Worm (Caenorhabditis elegans) whole organism, midembryonic: ENCODE results near the gene srh-1.

Experiments used
- flt-1 ChIP-seq: fragments of 200-800 bp; sonication (Bioruptor generic); IDR thresholded peaks from 2 replicates; pipeline ENCODE4 v1.3.6; 2022; ENCODE audit warnings: missing genetic modification characterization, missing compliant biosample characterization
- klf-2 ChIP-seq: fragments of 200-800 bp; sonication (Bioruptor generic); conservative IDR thresholded peaks from 2 replicates; pipeline ENCODE4 v1.3.6; 2022; ENCODE audit warnings: missing genetic modification reagents, missing genetic modification characterization, missing compliant biosample characterization

- no peak for TF ChIP-seq flt-1 (GFP tag; lab: Robert Waterston, UW)
- TF ChIP-seq klf-2 (GFP tag; lab: Robert Waterston, UW): no peak
Observed at ce11 chrV:11459255-11459654, 26.4 kb upstream of the srh-1 start, which contains the start of gene T11F9.1.
